Fruit fly (Drosophila melanogaster): ENCODE results near the gene Tbh.

The Tbh gene

dm6 chrX:8057837-8058445 is 62.4 kb downstream of the Tbh start:
- TF ChIP-seq CTCF (optimal IDR thresholded peaks at IDR 0.05) (no peak), CG8478 (optimal IDR thresholded peaks at IDR 0.05) (no peak)

- no peak for TF ChIP-seq CTCF (optimal IDR thresholded peaks at IDR 0.05)
- TF ChIP-seq CG8478 (optimal IDR thresholded peaks at IDR 0.05) = no peak
These were observed 63.0 kb downstream of the Tbh start for dm6 chrX:8058446-8058900.

- no peak for TF ChIP-seq CTCF (optimal IDR thresholded peaks at IDR 0.05)
- no peak for TF ChIP-seq CG8478 (optimal IDR thresholded peaks at IDR 0.05)
These were observed 64.1 kb downstream of the Tbh start for dm6 chrX:8059629-8060028.

- TF ChIP-seq CG8478 (optimal IDR thresholded peaks at IDR 0.05) = no peak
- no peak for TF ChIP-seq CTCF (optimal IDR thresholded peaks at IDR 0.05)
These were observed 64.8 kb downstream of the Tbh start for dm6 chrX:8060148-8060920.

- TF ChIP-seq CTCF (optimal IDR thresholded peaks at IDR 0.05) (peak in 1 of 2 experiments; percentile 39), CG8478 (optimal IDR thresholded peaks at IDR 0.05) (peak; percentile 14)
These were observed 65.4 kb downstream of the Tbh start for dm6 chrX:8060921-8061270.

dm6 chrX:8061392-8062179 is 66.1 kb downstream of the Tbh start, which contains the start of gene mys:
TSS of gene mys (plus strand) at chrX:8061645.
- no peak for TF ChIP-seq CG8478 (optimal IDR thresholded peaks at IDR 0.05)
- TF ChIP-seq CTCF (optimal IDR thresholded peaks at IDR 0.05) = peak; percentile 66

DNA sequence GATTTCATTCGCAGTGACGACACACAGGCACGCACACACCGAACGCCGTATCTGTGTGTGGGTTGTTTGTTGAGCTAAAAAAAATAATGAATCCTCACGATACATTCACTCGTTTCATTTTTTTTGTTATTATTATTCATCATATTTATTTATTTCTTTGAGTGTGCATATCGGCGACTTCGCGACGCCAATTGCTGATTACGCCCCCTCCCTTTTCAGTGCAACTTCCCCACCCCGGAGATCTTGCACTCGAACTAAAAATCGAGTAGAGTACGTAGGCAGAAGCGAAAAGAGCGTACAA is 66.6 kb downstream of the Tbh start:
- TF ChIP-seq CG8478 (optimal IDR thresholded peaks at IDR 0.05) = no peak

- TF ChIP-seq CTCF (optimal IDR thresholded peaks at IDR 0.05) (no peak), CG8478 (optimal IDR thresholded peaks at IDR 0.05) (no peak)
These were observed 67.8 kb downstream of the Tbh start for dm6 chrX:8063223-8063674.

dm6 chrX:8075300-8075927 is 79.9 kb downstream of the Tbh start, which contains the start of the genes Upf2 and CG1571:
TSS of gene Upf2 (minus strand) at chrX:8075466.
TSS of gene CG1571 (plus strand) at chrX:8075877.
- TF ChIP-seq CG8478 (optimal IDR thresholded peaks at IDR 0.05) (no peak), CTCF (optimal IDR thresholded peaks at IDR 0.05) (no peak)

Measured in S2 (cell line).